Fruit fly (Drosophila melanogaster) whole organism, prepupa: ENCODE data around the gene CG32599.
A peak's percentile ranks its signal among the peaks of the same experiment; 100 is the strongest.

ENCODE experiments used
- CG10631 ChIP-seq: fragments of 200-800 bp; sonication (Bioruptor generic); optimal IDR thresholded peaks from 2 replicates; lab custom pipeline; 2016; ENCODE audit warnings: missing biosample characterization, missing genetic modification characterization
- CG10669 ChIP-seq: fragments of 200-800 bp; sonication (Bioruptor generic); optimal IDR thresholded peaks from 3 replicates; lab custom pipeline; 2018; ENCODE audit warnings: missing biosample characterization, mild to moderate bottlenecking, missing genetic modification characterization, moderate library complexity
- CG11902 ChIP-seq: fragments of 200-800 bp; sonication (Bioruptor generic); optimal IDR thresholded peaks from 3 replicates; lab custom pipeline; 2016; ENCODE audit warnings: missing biosample characterization, missing genetic modification characterization
- CG1621 ChIP-seq: fragments of 200-800 bp; sonication (Bioruptor generic); optimal IDR thresholded peaks from 3 replicates; lab custom pipeline; 2018; ENCODE audit warnings: missing biosample characterization, mild to moderate bottlenecking, missing genetic modification characterization
- CG16779 ChIP-seq: fragments of 200-800 bp; sonication (Bioruptor generic); optimal IDR thresholded peaks from 3 replicates; lab custom pipeline; 2017; ENCODE audit warnings: missing biosample characterization, mild to moderate bottlenecking, missing genetic modification characterization
- CG3032 ChIP-seq: fragments of 200-800 bp; optimal IDR thresholded peaks from 2 replicates; lab custom pipeline; 2019; ENCODE audit warnings: missing biosample characterization, mild to moderate bottlenecking, missing genetic modification characterization, moderate library complexity
- CG31627 ChIP-seq: fragments of 200-800 bp; sonication (Bioruptor generic); optimal IDR thresholded peaks from 3 replicates; lab custom pipeline; 2016; ENCODE audit warnings: missing biosample characterization, missing genetic modification characterization
- CG32006 ChIP-seq: fragments of 200-800 bp; sonication (Bioruptor generic); optimal IDR thresholded peaks from 3 replicates; lab custom pipeline; 2017; ENCODE audit warnings: missing biosample characterization, mild to moderate bottlenecking, missing genetic modification characterization
- CG34406 ChIP-seq: fragments of 200-800 bp; sonication (Bioruptor generic); optimal IDR thresholded peaks from 3 replicates; lab custom pipeline; 2016; ENCODE audit warnings: missing biosample characterization, missing genetic modification characterization
- CG6163 ChIP-seq: fragments of 200-800 bp; sonication (Bioruptor generic); IDR thresholded peaks from 3 replicates; pipeline ENCODE4 v1.3.6; 2022; ENCODE audit warnings: missing biosample characterization, missing genetic modification characterization
- CG6276 ChIP-seq: fragments of 200-800 bp; sonication (Bioruptor generic); optimal IDR thresholded peaks from 2 replicates; lab custom pipeline; 2017; ENCODE audit warnings: missing biosample characterization, mild to moderate bottlenecking, missing genetic modification characterization
- CG6808 ChIP-seq: fragments of 200-800 bp; sonication (Bioruptor generic); optimal IDR thresholded peaks from 3 replicates; lab custom pipeline; 2017; ENCODE audit warnings: missing biosample characterization, missing genetic modification characterization, mild to moderate bottlenecking, moderate library complexity, missing genetic modification reagents
- CG7368 ChIP-seq: fragments of 200-800 bp; sonication (Bioruptor generic); optimal IDR thresholded peaks from 3 replicates; lab custom pipeline; 2016; ENCODE audit warnings: missing biosample characterization, missing genetic modification characterization
- CG8119 ChIP-seq: fragments of 200-800 bp; sonication (Bioruptor generic); IDR thresholded peaks from 3 replicates; pipeline ENCODE4 v1.3.6; 2022; ENCODE audit warnings: missing biosample characterization, missing genetic modification characterization
- CG8319 ChIP-seq: fragments of 200-800 bp; sonication (Bioruptor generic); optimal IDR thresholded peaks from 3 replicates; lab custom pipeline; 2016; ENCODE audit warnings: missing biosample characterization, missing genetic modification characterization
- CG8632 ChIP-seq: fragments of 200-800 bp; sonication (Bioruptor generic); optimal IDR thresholded peaks from 3 replicates; lab custom pipeline; 2016; ENCODE audit warnings: missing biosample characterization, missing genetic modification characterization
- CG9139 ChIP-seq: fragments of 200-800 bp; sonication (Bioruptor generic); optimal IDR thresholded peaks from 3 replicates; lab custom pipeline; 2017; ENCODE audit warnings: missing biosample characterization, mild to moderate bottlenecking, missing genetic modification characterization
- Eip75B ChIP-seq: fragments of 200-800 bp; sonication (Bioruptor generic); optimal IDR thresholded peaks from 3 replicates; lab custom pipeline; 2016; ENCODE audit warnings: missing biosample characterization, missing genetic modification characterization
- Eip78C ChIP-seq: fragments of 200-800 bp; sonication (Bioruptor generic); peaks from one replicate; lab custom pipeline; 2016; ENCODE audit warnings: missing biosample characterization, missing genetic modification characterization
- Eip93F ChIP-seq: fragments of 200-800 bp; sonication (Bioruptor generic); optimal IDR thresholded peaks from 2 replicates; lab custom pipeline; 2016; ENCODE audit warnings: missing biosample characterization, mild to moderate bottlenecking, missing genetic modification characterization
- Ets21C ChIP-seq: fragments of 200-800 bp; sonication (Bioruptor generic); optimal IDR thresholded peaks from 3 replicates; lab custom pipeline; 2016; ENCODE audit warnings: missing biosample characterization, missing genetic modification characterization
- Ets96B ChIP-seq: fragments of 200-800 bp; optimal IDR thresholded peaks from 2 replicates; lab custom pipeline; 2019; ENCODE audit warnings: missing biosample characterization, mild to moderate bottlenecking, missing genetic modification characterization, moderate library complexity
- Hr38 ChIP-seq: sonication (Bioruptor generic); optimal IDR thresholded peaks from 2 replicates; lab custom pipeline; 2016; ENCODE audit warnings: missing biosample characterization, missing genetic modification characterization
- Hr39 ChIP-seq: fragments of 200-800 bp; sonication (Bioruptor generic); optimal IDR thresholded peaks from 2 replicates; lab custom pipeline; 2016; ENCODE audit warnings: missing biosample characterization, missing genetic modification characterization
- Hr4 ChIP-seq: fragments of 200-800 bp; sonication (Bioruptor generic); optimal IDR thresholded peaks from 3 replicates; lab custom pipeline; 2016; ENCODE audit warnings: missing biosample characterization, missing genetic modification characterization
- Lpt ChIP-seq: fragments of 200-800 bp; sonication (Bioruptor generic); optimal IDR thresholded peaks from 3 replicates; lab custom pipeline; 2016; ENCODE audit warnings: missing biosample characterization, missing genetic modification characterization
- Met ChIP-seq: fragments of 200-800 bp; sonication (Bioruptor generic); optimal IDR thresholded peaks from 3 replicates; lab custom pipeline; 2016; ENCODE audit warnings: missing biosample characterization, missing genetic modification characterization
- OdsH ChIP-seq: fragments of 200-800 bp; sonication (Bioruptor generic); optimal IDR thresholded peaks from 3 replicates; lab custom pipeline; 2016; ENCODE audit warnings: missing biosample characterization, missing genetic modification characterization
- Smox ChIP-seq: fragments of 200-800 bp; sonication (Bioruptor generic); optimal IDR thresholded peaks from 3 replicates; lab custom pipeline; 2016; ENCODE audit warnings: missing biosample characterization, missing genetic modification characterization
- Sox14 ChIP-seq: fragments of 200-800 bp; sonication (Bioruptor generic); optimal IDR thresholded peaks from 3 replicates; lab custom pipeline; 2016; ENCODE audit warnings: missing biosample characterization, missing genetic modification characterization
- Sox15 ChIP-seq: fragments of 200-800 bp; sonication (Bioruptor generic); optimal IDR thresholded peaks from 3 replicates; lab custom pipeline; 2016; ENCODE audit warnings: missing biosample characterization, missing genetic modification characterization
- achi ChIP-seq: fragments of 200-800 bp; sonication (Bioruptor generic); optimal IDR thresholded peaks from 3 replicates; lab custom pipeline; 2016; ENCODE audit warnings: missing biosample characterization, missing genetic modification characterization
- acj6 ChIP-seq: fragments of 200-800 bp; sonication (Bioruptor generic); optimal IDR thresholded peaks from 3 replicates; lab custom pipeline; 2016; ENCODE audit warnings: missing biosample characterization, missing genetic modification characterization
- cyc ChIP-seq: fragments of 200-800 bp; sonication (Bioruptor generic); optimal IDR thresholded peaks from 3 replicates; lab custom pipeline; 2016; ENCODE audit warnings: missing biosample characterization, missing genetic modification characterization
- dac ChIP-seq: fragments of 200-800 bp; sonication (Bioruptor generic); optimal IDR thresholded peaks from 2 replicates; lab custom pipeline; 2017; ENCODE audit warnings: missing biosample characterization, mild to moderate bottlenecking, missing genetic modification characterization
- dsx ChIP-seq: fragments of 200-800 bp; optimal IDR thresholded peaks from 3 replicates; lab custom pipeline; 2019; ENCODE audit warnings: missing biosample characterization, mild to moderate bottlenecking, missing genetic modification characterization, moderate library complexity; ENCODE audit not compliant: poor library complexity, severe bottlenecking
- eg ChIP-seq: fragments of 200-800 bp; sonication (Bioruptor generic); IDR thresholded peaks from 3 replicates; pipeline ENCODE4 v1.3.6; 2022; ENCODE audit warnings: missing biosample characterization, missing genetic modification characterization
- esn ChIP-seq: fragments of 200-800 bp; sonication (Bioruptor generic); optimal IDR thresholded peaks from 2 replicates; lab custom pipeline; 2016; ENCODE audit warnings: missing biosample characterization, mild to moderate bottlenecking, missing genetic modification characterization, moderate library complexity
- fd59A ChIP-seq: fragments of 200-800 bp; sonication (Bioruptor generic); optimal IDR thresholded peaks from 2 replicates; lab custom pipeline; 2017; ENCODE audit warnings: missing biosample characterization, mild to moderate bottlenecking, missing genetic modification characterization, missing genetic modification reagents
- fd85E ChIP-seq: fragments of 200-800 bp; sonication (Bioruptor generic); optimal IDR thresholded peaks from 3 replicates; lab custom pipeline; 2016; ENCODE audit warnings: missing biosample characterization, missing genetic modification characterization
- fkh ChIP-seq: fragments of 200-800 bp; sonication (Bioruptor generic); optimal IDR thresholded peaks from 3 replicates; lab custom pipeline; 2017; ENCODE audit warnings: missing biosample characterization, mild to moderate bottlenecking, missing genetic modification characterization, moderate library complexity
- lz ChIP-seq: fragments of 200-800 bp; sonication (Bioruptor generic); optimal IDR thresholded peaks from 3 replicates; lab custom pipeline; 2016; ENCODE audit warnings: missing biosample characterization, missing genetic modification characterization
- net ChIP-seq: fragments of 200-800 bp; sonication (Bioruptor generic); optimal IDR thresholded peaks from 3 replicates; lab custom pipeline; 2016; ENCODE audit warnings: missing biosample characterization, missing genetic modification characterization
- spab ChIP-seq: fragments of 200-800 bp; sonication (Bioruptor generic); optimal IDR thresholded peaks from 2 replicates; lab custom pipeline; 2017; ENCODE audit warnings: missing biosample characterization, mild to moderate bottlenecking, missing genetic modification characterization, missing genetic modification reagents
- ss ChIP-seq, 2 experiments: fragments of 200-800 bp; sonication (Bioruptor generic); optimal IDR thresholded peaks; 2 replicates in 1 of 2; 3 replicates in 1 of 2; lab custom pipeline; 2017 to 2018; ENCODE audit warnings: mild to moderate bottlenecking in 2 of 2, missing biosample characterization in 2 of 2, missing genetic modification characterization in 2 of 2, moderate library complexity in 1 of 2
- svp ChIP-seq: fragments of 200-800 bp; sonication (Bioruptor generic); peaks from one replicate; lab custom pipeline; 2016; ENCODE audit warnings: missing biosample characterization, missing genetic modification characterization

The CG32599 gene

dm6 chrX:14212147-14212792 is 31.2 kb upstream of the CG32599 start:
- TF ChIP-seq Hr4 (GFP tag; lab: Kevin White, UChicago): no peak
- TF ChIP-seq CG6163 (GFP tag; lab: Robert Waterston, UW): 0 out of 3 replicates have a peak, but pooled peaks have one; percentile 42
- no peak for TF ChIP-seq dac
- no peak for TF ChIP-seq fd85E (GFP tag; lab: Kevin White, UChicago)
- no peak for TF ChIP-seq CG8319 (GFP tag; lab: Kevin White, UChicago)
- TF ChIP-seq CG7368 (GFP tag; lab: Kevin White, UChicago): no peak
- TF ChIP-seq CG9139 (GFP tag; lab: Kevin White, UChicago): peak; percentile 38
- peak; percentile 12 for TF ChIP-seq dsx (GFP tag; lab: Kevin White, UChicago)
- TF ChIP-seq Ets96B (tag; lab: Kevin White, UChicago): no peak
- TF ChIP-seq acj6 (GFP tag; lab: Kevin White, UChicago): no peak
- TF ChIP-seq eg (GFP tag; lab: Robert Waterston, UW): peak; percentile 18; the same call in 1 of the 3 replicates
- TF ChIP-seq CG11902 (GFP tag; lab: Kevin White, UChicago): no peak
- no peak for TF ChIP-seq CG31627
- no peak for TF ChIP-seq CG34406
- no peak for TF ChIP-seq Met (GFP tag; lab: Kevin White, UChicago)
- no peak for TF ChIP-seq net (GFP tag; lab: Kevin White, UChicago)
- TF ChIP-seq Smox (GFP tag; lab: Kevin White, UChicago): no peak
- TF ChIP-seq CG16779: no peak
- no peak for TF ChIP-seq Hr38 (GFP tag; lab: Kevin White, UChicago)
- TF ChIP-seq CG1621 (tag; lab: Kevin White, UChicago): peak; percentile 61
- no peak for TF ChIP-seq OdsH
- peak; percentile 1 for TF ChIP-seq CG6808 (GFP tag; lab: Kevin White, UChicago)
- TF ChIP-seq CG32006 (GFP tag; lab: Kevin White, UChicago): no peak
- TF ChIP-seq svp (GFP tag; lab: Kevin White, UChicago): peak; percentile 47
- peak; percentile 4 for TF ChIP-seq Eip78C (GFP tag; lab: Kevin White, UChicago)
- peak; percentile 23 to 48 for TF ChIP-seq ss (GFP tag; optimal IDR thresholded peaks at IDR 0.05; lab: Kevin White, UChicago)

- peak; percentile 51 for TF ChIP-seq CG6808 (GFP tag; lab: Kevin White, UChicago)
- no peak for TF ChIP-seq Hr38 (GFP tag; lab: Kevin White, UChicago)
- TF ChIP-seq Ets21C (GFP tag; lab: Kevin White, UChicago): no peak
- TF ChIP-seq CG7368 (GFP tag; lab: Kevin White, UChicago): no peak
- no peak for TF ChIP-seq CG31627
- TF ChIP-seq Eip93F: no peak
- no peak for TF ChIP-seq CG8319 (GFP tag; lab: Kevin White, UChicago)
- peak; percentile 18 for TF ChIP-seq fkh (GFP tag; lab: Kevin White, UChicago)
- no peak for TF ChIP-seq Smox (GFP tag; lab: Kevin White, UChicago)
- peak; percentile 51 for TF ChIP-seq CG6276 (GFP tag; lab: Kevin White, UChicago)
- no peak for TF ChIP-seq CG11902 (GFP tag; lab: Kevin White, UChicago)
- TF ChIP-seq OdsH: peak; percentile 42
- TF ChIP-seq net (GFP tag; lab: Kevin White, UChicago): peak; percentile 5
- no peak for TF ChIP-seq CG10669 (GFP tag; lab: Kevin White, UChicago)
- TF ChIP-seq CG10631 (GFP tag; lab: Kevin White, UChicago): peak; percentile 12
- TF ChIP-seq cyc (GFP tag; lab: Kevin White, UChicago): no peak
- no peak for TF ChIP-seq dsx (GFP tag; lab: Kevin White, UChicago)
- no peak for TF ChIP-seq ss (GFP tag; optimal IDR thresholded peaks at IDR 0.05; lab: Kevin White, UChicago)
- no peak for TF ChIP-seq fd59A (GFP tag; lab: Kevin White, UChicago)
- TF ChIP-seq CG6163 (GFP tag; lab: Robert Waterston, UW): no peak
- TF ChIP-seq esn (GFP tag; lab: Kevin White, UChicago): no peak
- no peak for TF ChIP-seq Hr39 (GFP tag; lab: Kevin White, UChicago)
- TF ChIP-seq CG3032 (tag; lab: Kevin White, UChicago): no peak
- no peak for TF ChIP-seq CG16779
- no peak for TF ChIP-seq Sox15
- TF ChIP-seq CG34406: no peak
- TF ChIP-seq CG1621 (tag; lab: Kevin White, UChicago): no peak
- no peak for TF ChIP-seq spab (GFP tag; lab: Kevin White, UChicago)
- TF ChIP-seq lz: no peak
- peak; percentile 54; the same call in 2 of the 3 replicates for TF ChIP-seq CG8119 (GFP tag; lab: Robert Waterston, UW)
- peak; percentile 34 for TF ChIP-seq Lpt (GFP tag; lab: Kevin White, UChicago)
- peak; percentile 16 for TF ChIP-seq Eip75B (GFP tag; lab: Kevin White, UChicago)
- no peak for TF ChIP-seq Met (GFP tag; lab: Kevin White, UChicago)
- TF ChIP-seq CG8632: no peak
- TF ChIP-seq achi (GFP tag; lab: Kevin White, UChicago): peak; percentile 25
- TF ChIP-seq Sox14 (GFP tag; lab: Kevin White, UChicago): peak; percentile 2
These were observed 29.9 kb upstream of the CG32599 start for dm6 chrX:14213509-14214154.
